Worm (Caenorhabditis elegans) whole organism, L4 larva: ENCODE measurements around the gene F09E5.16.

ENCODE experiments used
- F37D6.2 ChIP-seq: sonication (generic microtip); optimal IDR thresholded peaks from 2 replicates; lab custom pipeline; 2016; ENCODE audit warnings: mild to moderate bottlenecking, missing genetic modification characterization, missing compliant biosample characterization
- ama-1 ChIP-seq: fragments of 150-350 bp; optimal IDR thresholded peaks from 2 replicates; lab custom pipeline; 2014; ENCODE audit warnings: inconsistent platforms, mixed read lengths
- ceh-28 ChIP-seq: fragments of 150-350 bp; optimal IDR thresholded peaks from 2 replicates; lab custom pipeline; 2014; ENCODE audit warnings: missing biosample characterization, missing genetic modification reagents, missing genetic modification characterization
- ceh-82 ChIP-seq: sonication (generic microtip); optimal IDR thresholded peaks from 2 replicates; lab custom pipeline; 2017; ENCODE audit warnings: missing biosample characterization, missing genetic modification characterization
- dmd-8 ChIP-seq: fragments of 200-800 bp; sonication (Bioruptor generic); IDR thresholded peaks from 2 replicates; pipeline ENCODE4 v1.3.6; 2022; ENCODE audit warnings: missing genetic modification characterization, missing compliant biosample characterization
- duxl-1 ChIP-seq: sonication (generic microtip); optimal IDR thresholded peaks from 2 replicates; lab custom pipeline; 2016; ENCODE audit warnings: mild to moderate bottlenecking, missing genetic modification characterization, moderate library complexity, missing compliant biosample characterization; ENCODE audit not compliant: poor library complexity
- lin-13 ChIP-seq: fragments of 150-350 bp; optimal IDR thresholded peaks from 2 replicates; lab custom pipeline; 2014; ENCODE audit warnings: missing biosample characterization, missing genetic modification reagents, missing genetic modification characterization
- nhr-102 ChIP-seq: sonication (generic microtip); optimal IDR thresholded peaks from 2 replicates; lab custom pipeline; 2016; ENCODE audit warnings: mild to moderate bottlenecking, missing genetic modification characterization, moderate library complexity, missing compliant biosample characterization
- nhr-237 ChIP-seq: sonication (generic microtip); optimal IDR thresholded peaks from 2 replicates; lab custom pipeline; 2017; ENCODE audit warnings: missing biosample characterization, missing genetic modification characterization
- nhr-25 ChIP-seq: sonication (generic microtip); optimal IDR thresholded peaks from 2 replicates; lab custom pipeline; 2017; ENCODE audit warnings: missing genetic modification characterization, mild to moderate bottlenecking, missing compliant biosample characterization, antibody characterized with exemption, moderate library complexity, borderline replicate concordance; ENCODE audit not compliant: insufficient read depth
- nhr-6 ChIP-seq: fragments of 150-350 bp; optimal IDR thresholded peaks from 2 replicates; lab custom pipeline; 2014; ENCODE audit warnings: missing biosample characterization, missing genetic modification characterization
- snpc-4 ChIP-seq: fragments of 150-350 bp; optimal IDR thresholded peaks from 2 replicates; lab custom pipeline; 2014; ENCODE audit warnings: missing biosample characterization, missing genetic modification characterization

DNA sequence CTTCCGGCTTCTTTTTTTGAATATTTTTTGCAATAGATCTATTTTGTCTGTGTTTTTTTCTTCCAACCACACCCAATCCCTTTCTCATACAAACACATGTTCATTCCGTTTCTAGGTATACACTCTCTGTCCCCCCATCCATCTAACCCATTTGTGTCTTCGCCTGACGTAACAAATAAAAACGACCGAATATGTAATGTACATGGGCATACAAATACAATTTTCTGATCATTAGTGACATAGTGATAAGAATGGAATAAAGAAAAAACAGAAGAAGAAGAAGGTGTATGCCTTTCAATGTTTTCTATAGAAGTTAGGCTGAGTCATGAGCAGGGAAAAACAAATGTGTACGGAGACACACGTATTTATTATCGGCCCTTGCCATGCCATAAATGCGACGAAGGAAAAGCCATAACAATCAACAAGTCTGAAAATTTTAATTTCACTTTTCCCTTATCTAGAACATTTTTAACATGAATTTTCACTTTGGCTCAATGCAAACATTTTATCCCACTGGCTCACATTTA lies 31.8 kb downstream of the F09E5.16 start:
- no peak for TF ChIP-seq dmd-8 (GFP tag; lab: Robert Waterston, UW)
- no peak for TF ChIP-seq ceh-82 (tag; lab: Kevin White, UChicago)
- no peak for TF ChIP-seq snpc-4 (tag; lab: Kevin White, UChicago)
- TF ChIP-seq ama-1 (lab: Kevin White, UChicago), result no peak
- TF ChIP-seq nhr-25 (tag; lab: Kevin White, UChicago), result no peak
- TF ChIP-seq F37D6.2 (tag; lab: Kevin White, UChicago), result no peak
- TF ChIP-seq ceh-28 (tag; lab: Kevin White, UChicago), result no peak
- no peak for TF ChIP-seq lin-13 (GFP tag; lab: Kevin White, UChicago)
- no peak for TF ChIP-seq nhr-237 (tag; lab: Kevin White, UChicago)
- no peak for TF ChIP-seq nhr-102 (tag; lab: Kevin White, UChicago)
- no peak for TF ChIP-seq nhr-6 (tag; lab: Kevin White, UChicago)
- TF ChIP-seq duxl-1 (tag; lab: Kevin White, UChicago), result no peak
